In genomic region chr3R:4713775-4714360, dm6 we compare ENCODE assay signal across 1 fruit fly cellular context.
TF ChIP-seq lines count a peak whose summit lies in the region.

eIF3f1 (minus strand) TSS chr3R:4714182.

TF ChIP-seq in whole organism, embryonic, 481 proteins besides CTCF, POLR2A, EP300 and RAD21 (continued from another document and continues in another):
- peak; percentile 35 for TF ChIP-seq CG10147 (GFP tag; optimal IDR thresholded peaks at IDR 0.05; lab: Kevin White, UChicago)
- peak; percentile 48 for TF ChIP-seq CG30020 (tag; optimal IDR thresholded peaks at IDR 0.05; lab: Kevin White, UChicago)
- TF ChIP-seq ci (GFP tag; IDR thresholded peaks at IDR 0.05; lab: Robert Waterston, UW): peak; percentile 73
- no peak for TF ChIP-seq CoRest (tag; optimal IDR thresholded peaks at IDR 0.05; lab: Kevin White, UChicago)
- no peak for TF ChIP-seq kah (GFP tag; optimal IDR thresholded peaks at IDR 0.05; lab: Kevin White, UChicago)
- TF ChIP-seq CG9876 (GFP tag; optimal IDR thresholded peaks at IDR 0.05; lab: Kevin White, UChicago): no peak
- peak; percentile 65 for TF ChIP-seq HmgZ (tag; optimal IDR thresholded peaks at IDR 0.05; lab: Kevin White, UChicago)
- TF ChIP-seq ERR (GFP tag; optimal IDR thresholded peaks at IDR 0.05; lab: Kevin White, UChicago): peak; percentile 65
- no peak for TF ChIP-seq CG7839 (tag; optimal IDR thresholded peaks at IDR 0.05; lab: Kevin White, UChicago)
- no peak for TF ChIP-seq CG1529 (GFP tag; optimal IDR thresholded peaks at IDR 0.05; lab: Kevin White, UChicago)
- TF ChIP-seq CG18619 (GFP tag; optimal IDR thresholded peaks at IDR 0.05; lab: Kevin White, UChicago): no peak
- TF ChIP-seq CG10654 (GFP tag; optimal IDR thresholded peaks at IDR 0.05; lab: Kevin White, UChicago): no peak
- no peak for TF ChIP-seq CG6654 (GFP tag; optimal IDR thresholded peaks at IDR 0.05; lab: Kevin White, UChicago)
- peak; percentile 99 for TF ChIP-seq CG42726 (GFP tag; IDR thresholded peaks at IDR 0.05; lab: Robert Waterston, UW; ENCODE audit: partially characterized antibody)
- no peak for TF ChIP-seq D19B (GFP tag; optimal IDR thresholded peaks at IDR 0.05; lab: Kevin White, UChicago)
- TF ChIP-seq mam (GFP tag; optimal IDR thresholded peaks at IDR 0.05; lab: Kevin White, UChicago): peak; percentile 42
- peak; percentile 98 for TF ChIP-seq sna (GFP tag; IDR thresholded peaks at IDR 0.05; lab: Robert Waterston, UW; ENCODE audit: partially characterized antibody)
- TF ChIP-seq sisA (GFP tag; IDR thresholded peaks at IDR 0.05; lab: Robert Waterston, UW): no peak
- peak; percentile 74; the same call in 2 of the 3 replicates for TF ChIP-seq CG34422 (GFP tag; IDR thresholded peaks at IDR 0.05; lab: Robert Waterston, UW)
- TF ChIP-seq ara (GFP tag; IDR thresholded peaks at IDR 0.05; lab: Robert Waterston, UW): no peak
- TF ChIP-seq CG12104 (GFP tag; optimal IDR thresholded peaks at IDR 0.05; lab: Kevin White, UChicago): no peak
- TF ChIP-seq mld (GFP tag; IDR thresholded peaks at IDR 0.05; lab: Robert Waterston, UW; ENCODE audit: partially characterized antibody): peak; percentile 99
- TF ChIP-seq H15 (GFP tag; IDR thresholded peaks at IDR 0.05; lab: Robert Waterston, UW): 0 out of 3 replicates have a peak, but pooled peaks have one; percentile 32
- TF ChIP-seq sr (GFP tag; IDR thresholded peaks at IDR 0.05; lab: Robert Waterston, UW): no peak
- TF ChIP-seq CG14965 (GFP tag; optimal IDR thresholded peaks at IDR 0.05; lab: Kevin White, UChicago; ENCODE audit: borderline replicate concordance): no peak
- TF ChIP-seq CG12219 (GFP tag; optimal IDR thresholded peaks at IDR 0.05; lab: Kevin White, UChicago): no peak
- no peak for TF ChIP-seq cato (GFP tag; optimal IDR thresholded peaks at IDR 0.05; lab: Kevin White, UChicago; ENCODE audit: borderline replicate concordance)
- TF ChIP-seq esg (GFP tag; conservative IDR thresholded peaks at IDR 0.05; lab: Robert Waterston, UW): no peak
- TF ChIP-seq schlank (tag; optimal IDR thresholded peaks at IDR 0.05; lab: Kevin White, UChicago): no peak
- peak; percentile 28 for TF ChIP-seq HmgD (GFP tag; optimal IDR thresholded peaks at IDR 0.05; lab: Kevin White, UChicago)
- peak; percentile 2 for TF ChIP-seq CG7987 (GFP tag; optimal IDR thresholded peaks at IDR 0.05; lab: Kevin White, UChicago)
- no peak for TF ChIP-seq CG6765 (GFP tag; optimal IDR thresholded peaks at IDR 0.05; lab: Kevin White, UChicago)
- peak; percentile 70 for TF ChIP-seq Rfx (GFP tag; IDR thresholded peaks at IDR 0.05; lab: Robert Waterston, UW)
- TF ChIP-seq crp (GFP tag; optimal IDR thresholded peaks at IDR 0.05; lab: Kevin White, UChicago): peak in 1 of 2 experiments; percentile 32
- no peak for TF ChIP-seq CG10209 (GFP tag; optimal IDR thresholded peaks at IDR 0.05; lab: Kevin White, UChicago)
- TF ChIP-seq croc (GFP tag; conservative IDR thresholded peaks at IDR 0.05; lab: Robert Waterston, UW): no peak
- no peak for TF ChIP-seq ab (GFP tag; optimal IDR thresholded peaks at IDR 0.05; lab: Kevin White, UChicago)
- TF ChIP-seq Mad (GFP tag; optimal IDR thresholded peaks at IDR 0.05; lab: Kevin White, UChicago): no peak
- no peak for TF ChIP-seq Sox102F (GFP tag; optimal IDR thresholded peaks at IDR 0.05; lab: Kevin White, UChicago)
- no peak for TF ChIP-seq Oli (tag; optimal IDR thresholded peaks at IDR 0.05; lab: Kevin White, UChicago)
- no peak for TF ChIP-seq ro (GFP tag; IDR thresholded peaks at IDR 0.05; lab: Robert Waterston, UW)
- TF ChIP-seq zfh2 (GFP tag; optimal IDR thresholded peaks at IDR 0.05; lab: Kevin White, UChicago): peak; percentile 43
- TF ChIP-seq stc (GFP tag; IDR thresholded peaks at IDR 0.05; lab: Robert Waterston, UW): peak; percentile 10; the same call in 1 of the 2 replicates
- TF ChIP-seq CG5180 (GFP tag; optimal IDR thresholded peaks at IDR 0.05; lab: Kevin White, UChicago): no peak
- TF ChIP-seq CG2889 (GFP tag; IDR thresholded peaks at IDR 0.05; lab: Robert Waterston, UW): no peak
- TF ChIP-seq dmrt11E (tag; optimal IDR thresholded peaks at IDR 0.05; lab: Kevin White, UChicago): no peak
- no peak for TF ChIP-seq jing (GFP tag; optimal IDR thresholded peaks at IDR 0.05; lab: Kevin White, UChicago)
- no peak for TF ChIP-seq Hr39 (optimal IDR thresholded peaks at IDR 0.05; lab: Kevin White, UChicago)
- TF ChIP-seq ranshi (GFP tag; IDR thresholded peaks at IDR 0.05; lab: Robert Waterston, UW): peak; percentile 19; the same call in 1 of the 2 replicates
- no peak for TF ChIP-seq salm (tag; optimal IDR thresholded peaks at IDR 0.05; lab: Kevin White, UChicago)
- TF ChIP-seq Hr78 (GFP tag; optimal IDR thresholded peaks at IDR 0.05; lab: Kevin White, UChicago): no peak
- no peak for TF ChIP-seq CG9609 (GFP tag; optimal IDR thresholded peaks at IDR 0.05; lab: Kevin White, UChicago)
- no peak for TF ChIP-seq danr (GFP tag; IDR thresholded peaks at IDR 0.05; lab: Robert Waterston, UW)
- no peak for TF ChIP-seq CG18011 (GFP tag; optimal IDR thresholded peaks at IDR 0.05; lab: Kevin White, UChicago)
- TF ChIP-seq wek (GFP tag; optimal IDR thresholded peaks at IDR 0.05; lab: Kevin White, UChicago): no peak
- no peak for TF ChIP-seq insv (GFP tag; optimal IDR thresholded peaks at IDR 0.05; lab: Kevin White, UChicago)
- TF ChIP-seq NFAT (GFP tag; IDR thresholded peaks at IDR 0.05; lab: Robert Waterston, UW): peak; percentile 46; the same call in 1 of the 2 replicates
- no peak for TF ChIP-seq sim (GFP tag; IDR thresholded peaks at IDR 0.05; lab: Robert Waterston, UW)
- no peak for TF ChIP-seq pita (GFP tag; optimal IDR thresholded peaks at IDR 0.05; lab: Kevin White, UChicago)
- no peak for TF ChIP-seq Nf-YA (GFP tag; IDR thresholded peaks at IDR 0.05; lab: Robert Waterston, UW)
- peak; percentile 9 for TF ChIP-seq CG33213 (GFP tag; optimal IDR thresholded peaks at IDR 0.05; lab: Kevin White, UChicago)
- TF ChIP-seq gfzf (GFP tag; optimal IDR thresholded peaks at IDR 0.05; lab: Kevin White, UChicago): peak; percentile 51
- TF ChIP-seq sqz (GFP tag; optimal IDR thresholded peaks at IDR 0.05; lab: Kevin White, UChicago): no peak
- no peak for TF ChIP-seq lilli (GFP tag; optimal IDR thresholded peaks at IDR 0.05; lab: Kevin White, UChicago)
- TF ChIP-seq Hr3 (GFP tag; optimal IDR thresholded peaks at IDR 0.05; lab: Kevin White, UChicago): no peak
- no peak for TF ChIP-seq Taf1 (GFP tag; IDR thresholded peaks at IDR 0.05; lab: Robert Waterston, UW)
- TF ChIP-seq Ssrp (tag; optimal IDR thresholded peaks at IDR 0.05; lab: Kevin White, UChicago): no peak
- no peak for TF ChIP-seq prd (optimal IDR thresholded peaks at IDR 0.05; lab: Kevin White, UChicago)
- TF ChIP-seq prd (GFP tag; IDR thresholded peaks at IDR 0.05; lab: Robert Waterston, UW): no peak
- TF ChIP-seq repo (GFP tag; optimal IDR thresholded peaks at IDR 0.05; lab: Kevin White, UChicago): no peak
- TF ChIP-seq Hmr (GFP tag; optimal IDR thresholded peaks at IDR 0.05; lab: Kevin White, UChicago): no peak
- no peak; the same call in 2 of the 3 replicates for TF ChIP-seq CG11456 (GFP tag; IDR thresholded peaks at IDR 0.05; lab: Robert Waterston, UW)
- TF ChIP-seq CG12236 (GFP tag; optimal IDR thresholded peaks at IDR 0.05; lab: Kevin White, UChicago): no peak
- no peak for TF ChIP-seq cas (GFP tag; IDR thresholded peaks at IDR 0.05; lab: Robert Waterston, UW)
- peak; percentile 65 for TF ChIP-seq Fer1 (GFP tag; optimal IDR thresholded peaks at IDR 0.05; lab: Kevin White, UChicago)
- TF ChIP-seq unpg (GFP tag; optimal IDR thresholded peaks at IDR 0.05; lab: Kevin White, UChicago): no peak
- no peak for TF ChIP-seq ttk (GFP tag; IDR thresholded peaks at IDR 0.05; lab: Robert Waterston, UW)
- TF ChIP-seq CG16815 (GFP tag; optimal IDR thresholded peaks at IDR 0.05; lab: Kevin White, UChicago): no peak
- no peak for TF ChIP-seq CG7271 (tag; optimal IDR thresholded peaks at IDR 0.05; lab: Kevin White, UChicago)
- no peak for TF ChIP-seq Spps (tag; optimal IDR thresholded peaks at IDR 0.05; lab: Kevin White, UChicago)
- no peak for TF ChIP-seq h (optimal IDR thresholded peaks at IDR 0.05; lab: Kevin White, UChicago)
- no peak for TF ChIP-seq disco-r (GFP tag; optimal IDR thresholded peaks at IDR 0.05; lab: Kevin White, UChicago)
- TF ChIP-seq Sry-β (GFP tag; optimal IDR thresholded peaks at IDR 0.05; lab: Kevin White, UChicago): no peak
- TF ChIP-seq Bgb (GFP tag; IDR thresholded peaks at IDR 0.05; lab: Robert Waterston, UW; ENCODE audit: partially characterized antibody): peak; percentile 100
- TF ChIP-seq CG8290 (GFP tag; optimal IDR thresholded peaks at IDR 0.05; lab: Kevin White, UChicago): no peak
- TF ChIP-seq CG8290 (tag; optimal IDR thresholded peaks at IDR 0.05; lab: Kevin White, UChicago): peak in 1 of 2 experiments; percentile 81
- no peak for TF ChIP-seq kay (GFP tag; optimal IDR thresholded peaks at IDR 0.05; lab: Kevin White, UChicago)
- no peak for TF ChIP-seq CG5245 (GFP tag; optimal IDR thresholded peaks at IDR 0.05; lab: Kevin White, UChicago)
- TF ChIP-seq CG17328 (GFP tag; IDR thresholded peaks at IDR 0.05; lab: Robert Waterston, UW): no peak
- no peak for TF ChIP-seq CG31388 (GFP tag; optimal IDR thresholded peaks at IDR 0.05; lab: Kevin White, UChicago)
- TF ChIP-seq CG8388 (GFP tag; optimal IDR thresholded peaks at IDR 0.05; lab: Kevin White, UChicago): no peak
- peak; percentile 51 for TF ChIP-seq CG10267 (tag; optimal IDR thresholded peaks at IDR 0.05; lab: Kevin White, UChicago)
- TF ChIP-seq CG6175 (GFP tag; IDR thresholded peaks at IDR 0.05; lab: Robert Waterston, UW): no peak
- TF ChIP-seq CG3838 (GFP tag; optimal IDR thresholded peaks at IDR 0.05; lab: Kevin White, UChicago): no peak
- peak; percentile 99 for TF ChIP-seq ato (GFP tag; IDR thresholded peaks at IDR 0.05; lab: Robert Waterston, UW; ENCODE audit: partially characterized antibody)
- TF ChIP-seq Antp (GFP tag; optimal IDR thresholded peaks at IDR 0.05; lab: Kevin White, UChicago): no peak
- TF ChIP-seq Lpt (GFP tag; optimal IDR thresholded peaks at IDR 0.05; lab: Kevin White, UChicago): no peak
- peak; percentile 65 for TF ChIP-seq p53 (GFP tag; optimal IDR thresholded peaks at IDR 0.05; lab: Kevin White, UChicago)
- no peak for TF ChIP-seq Kr (GFP tag; optimal IDR thresholded peaks at IDR 0.05; lab: Kevin White, UChicago)
- peak; percentile 99 for TF ChIP-seq CG6791 (GFP tag; IDR thresholded peaks at IDR 0.05; lab: Robert Waterston, UW; ENCODE audit: partially characterized antibody)
- no peak for TF ChIP-seq sd (tag; optimal IDR thresholded peaks at IDR 0.05; lab: Kevin White, UChicago)
- peak; percentile 98 for TF ChIP-seq MESR4 (GFP tag; optimal IDR thresholded peaks at IDR 0.05; lab: Kevin White, UChicago)
- no peak for TF ChIP-seq CG10321 (GFP tag; IDR thresholded peaks at IDR 0.05; lab: Robert Waterston, UW)
- TF ChIP-seq Dref (GFP tag; IDR thresholded peaks at IDR 0.05; lab: Robert Waterston, UW): peak; percentile 100
- no peak for TF ChIP-seq Dip2 (GFP tag; IDR thresholded peaks at IDR 0.05; lab: Robert Waterston, UW)
- no peak for TF ChIP-seq ken (GFP tag; IDR thresholded peaks at IDR 0.05; lab: Robert Waterston, UW)
- TF ChIP-seq zen2 (GFP tag; IDR thresholded peaks at IDR 0.05; lab: Robert Waterston, UW; ENCODE audit: partially characterized antibody): peak; percentile 99
- no peak for TF ChIP-seq CG15269 (tag; optimal IDR thresholded peaks at IDR 0.05; lab: Kevin White, UChicago)
- no peak for TF ChIP-seq Dfd (GFP tag; optimal IDR thresholded peaks at IDR 0.05; lab: Kevin White, UChicago)
- no peak for TF ChIP-seq fu2 (GFP tag; optimal IDR thresholded peaks at IDR 0.05; lab: Kevin White, UChicago)
- no peak for TF ChIP-seq Chrac-16 (GFP tag; optimal IDR thresholded peaks at IDR 0.05; lab: Kevin White, UChicago)
- TF ChIP-seq Side (GFP tag; optimal IDR thresholded peaks at IDR 0.05; lab: Kevin White, UChicago): peak; percentile 32
- TF ChIP-seq ind (GFP tag; optimal IDR thresholded peaks at IDR 0.05; lab: Kevin White, UChicago): no peak
- no peak for TF ChIP-seq z (GFP tag; IDR thresholded peaks at IDR 0.05; lab: Robert Waterston, UW)
- peak; percentile 50; the same call in 1 of the 2 replicates for TF ChIP-seq slbo (GFP tag; IDR thresholded peaks at IDR 0.05; lab: Robert Waterston, UW)
- TF ChIP-seq Neu2 (GFP tag; optimal IDR thresholded peaks at IDR 0.05; lab: Kevin White, UChicago; ENCODE audit: borderline replicate concordance): no peak
- peak; percentile 80 for TF ChIP-seq CG9932 (GFP tag; IDR thresholded peaks at IDR 0.05; lab: Robert Waterston, UW)
- no peak for TF ChIP-seq psq (GFP tag; optimal IDR thresholded peaks at IDR 0.05; lab: Kevin White, UChicago)
- peak in 1 of 3 experiments; percentile 45 for TF ChIP-seq Stat92E (GFP tag; optimal IDR thresholded peaks at IDR 0.05; lab: Kevin White, UChicago)
- no peak for TF ChIP-seq E2f1 (GFP tag; IDR thresholded peaks at IDR 0.05; lab: Robert Waterston, UW)
- TF ChIP-seq pros (GFP tag; optimal IDR thresholded peaks at IDR 0.05; lab: Kevin White, UChicago): no peak
- no peak for TF ChIP-seq twi (tag; optimal IDR thresholded peaks at IDR 0.05; lab: Kevin White, UChicago)
- TF ChIP-seq CG14667 (GFP tag; IDR thresholded peaks at IDR 0.05; lab: Robert Waterston, UW): no peak
- no peak for TF ChIP-seq CG1647 (GFP tag; optimal IDR thresholded peaks at IDR 0.05; lab: Kevin White, UChicago)
- TF ChIP-seq ac (GFP tag; optimal IDR thresholded peaks at IDR 0.05; lab: Kevin White, UChicago): no peak
- TF ChIP-seq CG4854 (GFP tag; optimal IDR thresholded peaks at IDR 0.05; lab: Kevin White, UChicago): no peak
- TF ChIP-seq Pdp1 (GFP tag; optimal IDR thresholded peaks at IDR 0.05; lab: Kevin White, UChicago): peak in 1 of 2 experiments; percentile 73
- no peak for TF ChIP-seq ham (GFP tag; IDR thresholded peaks at IDR 0.05; lab: Robert Waterston, UW)
- no peak for TF ChIP-seq Bdp1 (GFP tag; optimal IDR thresholded peaks at IDR 0.05; lab: Kevin White, UChicago)
- TF ChIP-seq CG30431 (GFP tag; optimal IDR thresholded peaks at IDR 0.05; lab: Kevin White, UChicago): no peak
- peak; percentile 42 for TF ChIP-seq HLHmδ (GFP tag; optimal IDR thresholded peaks at IDR 0.05; lab: Kevin White, UChicago)
- peak; percentile 77; the same call in 1 of the 2 replicates for TF ChIP-seq rib (GFP tag; IDR thresholded peaks at IDR 0.05; lab: Robert Waterston, UW)
- TF ChIP-seq sens (GFP tag; lab: Kevin White, UChicago): peak; percentile 23
- TF ChIP-seq otp (GFP tag; IDR thresholded peaks at IDR 0.05; lab: Robert Waterston, UW): no peak
- TF ChIP-seq CG7928 (GFP tag; optimal IDR thresholded peaks at IDR 0.05; lab: Kevin White, UChicago): peak; percentile 83
- TF ChIP-seq Myb (GFP tag; optimal IDR thresholded peaks at IDR 0.05; lab: Kevin White, UChicago): peak; percentile 97
